Worm (Caenorhabditis elegans) whole organism, early embryonic: Measurements from ENCODE around the gene ZK721.4.

Experiments used
- B0310.2 ChIP-seq: sonication (generic microtip); optimal IDR thresholded peaks from 2 replicates; lab custom pipeline; 2016; ENCODE audit warnings: mild to moderate bottlenecking, missing genetic modification characterization, missing compliant biosample characterization
- F13C5.2 ChIP-seq: sonication (generic microtip); optimal IDR thresholded peaks from 2 replicates; lab custom pipeline; 2017; ENCODE audit warnings: mild to moderate bottlenecking, missing genetic modification characterization, inconsistent platforms, missing compliant biosample characterization
- aly-1 ChIP-seq: sonication (generic microtip); optimal IDR thresholded peaks from 2 replicates; lab custom pipeline; 2016; ENCODE audit warnings: missing genetic modification characterization, missing compliant biosample characterization
- ama-1 ChIP-seq: fragments of 150-350 bp; optimal IDR thresholded peaks from 2 replicates; lab custom pipeline; 2014
- ceh-13 ChIP-seq: fragments of 200-800 bp; sonication (Bioruptor generic); optimal IDR thresholded peaks from 2 replicates; lab custom pipeline; 2018; ENCODE audit warnings: mild to moderate bottlenecking, missing genetic modification characterization, missing compliant biosample characterization
- ceh-36 ChIP-seq: sonication (generic microtip); optimal IDR thresholded peaks from 2 replicates; lab custom pipeline; 2016; ENCODE audit warnings: missing genetic modification characterization, inconsistent platforms, missing compliant biosample characterization
- ets-7 ChIP-seq: sonication (generic microtip); optimal IDR thresholded peaks from 2 replicates; lab custom pipeline; 2016; ENCODE audit warnings: missing genotype, missing genetic modification characterization, missing compliant biosample characterization
- hnd-1 ChIP-seq: sonication (generic microtip); optimal IDR thresholded peaks from 2 replicates; lab custom pipeline; 2016; ENCODE audit warnings: missing genetic modification characterization, missing compliant biosample characterization
- pes-1 ChIP-seq: fragments of 200-800 bp; sonication (Bioruptor generic); IDR thresholded peaks from 2 replicates; pipeline ENCODE4 v1.3.6; 2022; ENCODE audit warnings: missing genetic modification reagents, missing genetic modification characterization, missing compliant biosample characterization
- sea-1 ChIP-seq: fragments of 200-800 bp; sonication (Bioruptor generic); conservative IDR thresholded peaks from 2 replicates; pipeline ENCODE4 v1.3.6; 2022; ENCODE audit warnings: missing genetic modification characterization, missing compliant biosample characterization
- tbx-11 ChIP-seq: fragments of 200-800 bp; sonication (Bioruptor generic); IDR thresholded peaks from 2 replicates; pipeline ENCODE4 v1.3.6; 2022; ENCODE audit warnings: missing genetic modification characterization, missing compliant biosample characterization
- tra-4 ChIP-seq: sonication (generic microtip); optimal IDR thresholded peaks from 2 replicates; lab custom pipeline; 2017; ENCODE audit warnings: missing genetic modification characterization, missing compliant biosample characterization

ZK721.4 gene

ce11 chrX:8831162-8831561 is 52.5 kb downstream of the ZK721.4 start, which contains the start of gene C28G1.6:
Gene C28G1.6 (minus strand): TSS chrX:8831262.
- TF ChIP-seq aly-1 (tag; lab: Kevin White, UChicago) (no peak), ets-7 (tag; lab: Kevin White, UChicago) (no peak), F13C5.2 (tag; lab: Kevin White, UChicago) (no peak), sea-1 (GFP tag; lab: Robert Waterston, UW) (no peak), B0310.2 (no peak), tra-4 (tag; lab: Kevin White, UChicago) (no peak), ceh-36 (tag; lab: Kevin White, UChicago) (no peak), hnd-1 (no peak), ceh-13 (no peak), pes-1 (GFP tag; lab: Robert Waterston, UW) (no peak), ama-1 (lab: Kevin White, UChicago) (no peak), tbx-11 (GFP tag; lab: Robert Waterston, UW) (no peak)
